Worm (Caenorhabditis elegans): ENCODE measurements around the gene daf-19.

DNA sequence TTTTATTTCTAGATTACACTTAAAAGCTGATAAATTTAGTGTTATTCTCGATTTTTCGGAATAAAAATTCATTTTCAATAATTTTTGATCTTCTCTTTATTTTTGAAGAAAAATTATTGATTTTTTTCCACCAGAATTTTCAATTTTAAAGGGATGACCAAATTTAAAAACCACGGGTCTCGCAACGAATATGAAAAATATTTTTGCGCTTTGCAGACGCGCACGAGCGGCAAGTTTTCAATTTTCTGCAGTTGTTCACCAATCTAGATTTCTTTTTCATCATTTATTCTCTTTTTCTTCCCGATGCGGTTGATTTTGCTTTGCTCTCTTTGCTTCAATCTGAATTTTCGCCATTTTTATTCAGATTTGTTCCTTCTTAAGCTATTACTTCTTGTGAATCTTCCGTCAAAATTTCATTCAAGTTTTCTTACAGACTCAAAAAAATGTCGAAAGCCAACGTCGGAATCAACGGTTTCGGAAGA is 1.7 kb upstream of the daf-19 start, which contains the start of gene gpd-4:
- no peak for TF ChIP-seq sea-2 (GFP tag; IDR thresholded peaks at IDR 0.05)
- no peak for TF ChIP-seq F23B12.7 (tag; optimal IDR thresholded peaks at IDR 0.05; ENCODE audit: insufficient read depth)

All from whole organism, young adult.